Worm (Caenorhabditis elegans): ENCODE measurements around the gene F36H5.12.

DNA sequence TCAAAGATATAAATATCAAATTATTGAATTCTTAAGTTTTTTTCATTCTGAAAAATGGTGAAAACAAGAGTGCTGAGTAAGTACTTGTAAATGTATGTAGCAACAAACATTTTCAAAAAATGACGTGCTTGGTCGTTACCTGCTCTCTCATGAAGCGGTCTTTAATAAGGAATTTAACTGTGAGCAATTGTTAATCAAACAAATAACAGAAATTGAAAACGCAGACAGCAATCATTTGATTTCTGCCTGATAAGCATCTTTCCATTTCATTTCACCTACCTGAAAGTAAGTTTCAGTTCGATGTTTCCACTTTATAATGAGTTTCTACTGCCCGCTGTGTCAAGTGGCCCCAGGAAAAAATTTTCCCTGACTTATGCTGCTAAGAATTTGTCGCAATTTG is 20.4 kb downstream of the F36H5.12 start, which contains the start of gene math-28:
- TF ChIP-seq him-1 (tag; optimal IDR thresholded peaks at IDR 0.05), result no peak
- TF ChIP-seq W03F9.2 (tag; optimal IDR thresholded peaks at IDR 0.05), result no peak
